Fruit fly (Drosophila melanogaster) whole organism, embryonic: ENCODE data around the gene Mtr3.

Source experiments
- Antp ChIP-seq: fragments of 200-800 bp; sonication (Bioruptor generic); optimal IDR thresholded peaks from 3 replicates; lab custom pipeline; 2016; ENCODE audit warnings: missing biosample characterization, missing genetic modification characterization
- Asciz ChIP-seq: fragments of 200-800 bp; sonication (Bioruptor generic); optimal IDR thresholded peaks from 2 replicates; lab custom pipeline; 2017; ENCODE audit warnings: missing biosample characterization, mild to moderate bottlenecking, missing genetic modification characterization, missing genetic modification reagents
- Awh ChIP-seq: fragments of 200-800 bp; sonication (Bioruptor generic); IDR thresholded peaks from 2 replicates; pipeline ENCODE4, ENCODE4 v1.3.6; 2022; ENCODE audit warnings: missing biosample characterization, missing genetic modification characterization
- Bgb ChIP-seq: fragments of 200-800 bp; sonication (Bioruptor generic); IDR thresholded peaks from 2 replicates; pipeline ENCODE4 v1.3.6; 2022; ENCODE audit warnings: missing biosample characterization, missing genetic modification characterization; ENCODE audit not compliant: partially characterized antibody
- CG11093 ChIP-seq: fragments of 200-800 bp; sonication (Bioruptor generic); IDR thresholded peaks from 3 replicates; pipeline ENCODE4 v1.3.6; 2022; ENCODE audit warnings: missing biosample characterization, missing genetic modification characterization
- CG11398 ChIP-seq: fragments of 200-800 bp; sonication (Bioruptor generic); optimal IDR thresholded peaks from 2 replicates; lab custom pipeline; 2016; ENCODE audit warnings: missing biosample characterization, missing genetic modification characterization
- CG14667 ChIP-seq: fragments of 200-800 bp; sonication (Bioruptor generic); IDR thresholded peaks from 2 replicates; pipeline ENCODE4 v1.3.6; 2022; ENCODE audit warnings: missing biosample characterization, missing genetic modification characterization
- CG15073 ChIP-seq: fragments of 200-800 bp; sonication (Bioruptor generic); optimal IDR thresholded peaks from 2 replicates; lab custom pipeline; 2016; ENCODE audit warnings: missing biosample characterization, missing genetic modification characterization
- CG2199 ChIP-seq: fragments of 200-800 bp; sonication (Bioruptor generic); IDR thresholded peaks from 3 replicates; pipeline ENCODE4 v1.3.6; 2022; ENCODE audit warnings: missing biosample characterization, missing genetic modification characterization
- CG2678 ChIP-seq: fragments of 200-800 bp; sonication (Bioruptor generic); optimal IDR thresholded peaks from 3 replicates; lab custom pipeline; 2019; ENCODE audit warnings: missing biosample characterization, mild to moderate bottlenecking, missing genetic modification characterization, moderate library complexity
- CG2712 ChIP-seq: fragments of 200-800 bp; optimal IDR thresholded peaks from 3 replicates; lab custom pipeline; 2019; ENCODE audit warnings: missing biosample characterization, mild to moderate bottlenecking, missing genetic modification characterization, moderate library complexity
- CG2875 ChIP-seq: fragments of 200-800 bp; sonication (Bioruptor generic); optimal IDR thresholded peaks from 2 replicates; lab custom pipeline; 2017; ENCODE audit warnings: missing biosample characterization, mild to moderate bottlenecking, missing genetic modification characterization, missing genetic modification reagents
- CG3281 ChIP-seq: fragments of 200-800 bp; sonication (Bioruptor generic); optimal IDR thresholded peaks from 3 replicates; lab custom pipeline; 2017; ENCODE audit warnings: missing biosample characterization, mild to moderate bottlenecking, missing genetic modification characterization
- CG3995 ChIP-seq: fragments of 200-800 bp; sonication (Bioruptor generic); optimal IDR thresholded peaks from 3 replicates; lab custom pipeline; 2016; ENCODE audit warnings: missing biosample characterization, missing genetic modification characterization
- CG4424 ChIP-seq: fragments of 200-800 bp; sonication (Bioruptor generic); optimal IDR thresholded peaks from 3 replicates; lab custom pipeline; 2016; ENCODE audit warnings: missing biosample characterization, missing genetic modification characterization
- CG4820 ChIP-seq: fragments of 200-800 bp; sonication (Bioruptor generic); optimal IDR thresholded peaks from 3 replicates; lab custom pipeline; 2016; ENCODE audit warnings: missing biosample characterization, missing genetic modification characterization
- CG8281 ChIP-seq: fragments of 200-800 bp; sonication (Bioruptor generic); optimal IDR thresholded peaks from 2 replicates; lab custom pipeline; 2018; ENCODE audit warnings: missing biosample characterization, mild to moderate bottlenecking, missing genetic modification characterization, moderate library complexity
- Dek ChIP-seq: fragments of 200-800 bp; sonication (Bioruptor generic); optimal IDR thresholded peaks from 3 replicates; lab custom pipeline; 2019; ENCODE audit warnings: missing biosample characterization, mild to moderate bottlenecking, missing genetic modification characterization, moderate library complexity
- Dp ChIP-seq: fragments of 200-800 bp; sonication (Bioruptor generic); optimal IDR thresholded peaks from 2 replicates; lab custom pipeline; 2018; ENCODE audit warnings: missing biosample characterization, mild to moderate bottlenecking, missing genetic modification characterization, moderate library complexity
- Drgx ChIP-seq: fragments of 200-800 bp; sonication (Bioruptor generic); IDR thresholded peaks from 2 replicates; pipeline ENCODE4 v1.3.6; 2022; ENCODE audit warnings: missing biosample characterization, missing genetic modification characterization
- Ets97D ChIP-seq: fragments of 200-800 bp; sonication (Bioruptor generic); optimal IDR thresholded peaks from 3 replicates; lab custom pipeline; 2016; ENCODE audit warnings: missing biosample characterization, missing genetic modification characterization
- Fer3 ChIP-seq: fragments of 200-800 bp; sonication (Bioruptor generic); optimal IDR thresholded peaks from 2 replicates; lab custom pipeline; 2018; ENCODE audit warnings: missing biosample characterization, mild to moderate bottlenecking, missing genetic modification characterization, moderate library complexity
- Gug ChIP-seq: fragments of 200-800 bp; sonication (Bioruptor generic); IDR thresholded peaks from 4 replicates; pipeline ENCODE4 v1.3.6; 2022; ENCODE audit warnings: missing biosample characterization, missing genetic modification characterization
- HLH54F ChIP-seq: fragments of 200-800 bp; sonication (Bioruptor generic); optimal IDR thresholded peaks from 3 replicates; lab custom pipeline; 2016; ENCODE audit warnings: missing biosample characterization, missing genetic modification characterization
- HmgZ ChIP-seq: fragments of 200-800 bp; sonication (Bioruptor generic); optimal IDR thresholded peaks from 2 replicates; lab custom pipeline; 2018; ENCODE audit warnings: missing biosample characterization, mild to moderate bottlenecking, missing genetic modification characterization
- Lhr ChIP-seq: fragments of 200-800 bp; sonication (Bioruptor generic); optimal IDR thresholded peaks from 3 replicates; lab custom pipeline; 2017; ENCODE audit warnings: mild to moderate bottlenecking, missing biosample characterization, missing genetic modification reagents, missing genetic modification characterization
- Max ChIP-seq: fragments of 200-800 bp; sonication (Bioruptor generic); optimal IDR thresholded peaks from 2 replicates; lab custom pipeline; 2016; ENCODE audit warnings: missing biosample characterization, mild to moderate bottlenecking, missing genetic modification characterization
- NC2α ChIP-seq: fragments of 200-800 bp; sonication (Bioruptor generic); optimal IDR thresholded peaks from 2 replicates; lab custom pipeline; 2016; ENCODE audit warnings: missing biosample characterization, missing genetic modification characterization
- NK7.1 ChIP-seq: fragments of 200-800 bp; sonication (Bioruptor generic); optimal IDR thresholded peaks from 3 replicates; lab custom pipeline; 2016; ENCODE audit warnings: missing biosample characterization, missing genetic modification characterization
- Nf-YB ChIP-seq: fragments of 200-800 bp; sonication (Bioruptor generic); optimal IDR thresholded peaks from 3 replicates; lab custom pipeline; 2019; ENCODE audit warnings: missing biosample characterization, mild to moderate bottlenecking, missing genetic modification characterization, moderate library complexity
- ac ChIP-seq: fragments of 200-800 bp; sonication (Bioruptor generic); optimal IDR thresholded peaks from 3 replicates; lab custom pipeline; 2017; ENCODE audit warnings: missing biosample characterization, mild to moderate bottlenecking, missing genetic modification characterization
- amos ChIP-seq: fragments of 200-800 bp; sonication (Bioruptor generic); IDR thresholded peaks from 2 replicates; pipeline ENCODE4 v1.3.6; 2022; ENCODE audit warnings: missing biosample characterization, missing genetic modification characterization; ENCODE audit not compliant: partially characterized antibody
- az2 ChIP-seq: fragments of 200-800 bp; sonication (Bioruptor generic); optimal IDR thresholded peaks from 3 replicates; lab custom pipeline; 2016; ENCODE audit warnings: missing biosample characterization, missing genetic modification characterization
- bab2 ChIP-seq: fragments of 200-800 bp; sonication (Bioruptor generic); optimal IDR thresholded peaks from 2 replicates; lab custom pipeline; 2016; ENCODE audit warnings: missing biosample characterization, missing genetic modification characterization
- eyg ChIP-seq: fragments of 200-800 bp; sonication (Bioruptor generic); optimal IDR thresholded peaks from 3 replicates; lab custom pipeline; 2016; ENCODE audit warnings: missing biosample characterization, missing genetic modification characterization
- fu2 ChIP-seq: fragments of 200-800 bp; sonication (Bioruptor generic); optimal IDR thresholded peaks from 2 replicates; lab custom pipeline; 2016; ENCODE audit warnings: missing biosample characterization, missing genetic modification characterization
- gcm ChIP-seq: fragments of 200-800 bp; sonication (Bioruptor generic); optimal IDR thresholded peaks from 2 replicates; lab custom pipeline; 2019; ENCODE audit warnings: missing biosample characterization, mild to moderate bottlenecking, missing genetic modification characterization, moderate library complexity
- h ChIP-seq: fragments of >200 bp; optimal IDR thresholded peaks from 2 replicates; lab custom pipeline; 2017
- lab ChIP-seq: fragments of 200-800 bp; sonication (Bioruptor generic); optimal IDR thresholded peaks from 3 replicates; lab custom pipeline; 2017; ENCODE audit warnings: missing biosample characterization, missing genetic modification characterization, mild to moderate bottlenecking, moderate library complexity, missing genetic modification reagents
- pan ChIP-seq, 4 experiments: fragments of >200 bp in 3 of 4; fragments of 200-800 bp in 1 of 4; sonication (Bioruptor generic) in 1 of 4; optimal IDR thresholded peaks in 3 of 4; IDR thresholded peaks in 1 of 4; 2 replicates each; pipeline versions ENCODE4 v1.3.6 to Lab custom; 2017 to 2022; ENCODE audit warnings: missing biosample characterization in 2 of 4, missing genetic modification characterization in 2 of 4, mixed read lengths in 1 of 4
- phol ChIP-seq: fragments of 200-800 bp; sonication (Bioruptor generic); optimal IDR thresholded peaks from 3 replicates; lab custom pipeline; 2018; ENCODE audit warnings: missing biosample characterization, mild to moderate bottlenecking, missing genetic modification characterization, moderate library complexity
- prd ChIP-seq, 3 experiments: fragments of >200 bp in 2 of 3; fragments of 200-800 bp in 1 of 3; sonication (Bioruptor generic) in 1 of 3; optimal IDR thresholded peaks in 2 of 3; IDR thresholded peaks in 1 of 3; 2 replicates in 2 of 3; 3 replicates in 1 of 3; pipeline versions ENCODE4 v1.3.6 to Lab custom; 2017 to 2022; ENCODE audit warnings: missing biosample characterization in 1 of 3, missing genetic modification characterization in 1 of 3
- pzg ChIP-seq: fragments of 200-800 bp; sonication (Bioruptor generic); optimal IDR thresholded peaks from 3 replicates; lab custom pipeline; 2018; ENCODE audit warnings: missing biosample characterization, mild to moderate bottlenecking, missing genetic modification characterization, moderate library complexity
- ranshi ChIP-seq: fragments of 200-800 bp; sonication (Bioruptor generic); IDR thresholded peaks from 2 replicates; pipeline ENCODE4 v1.3.6; 2022; ENCODE audit warnings: missing biosample characterization, missing genetic modification characterization
- repo ChIP-seq: fragments of 200-800 bp; sonication (Bioruptor generic); optimal IDR thresholded peaks from 2 replicates; lab custom pipeline; 2016; ENCODE audit warnings: missing biosample characterization, missing genetic modification characterization
- ro ChIP-seq: fragments of 200-800 bp; sonication (Bioruptor generic); IDR thresholded peaks from 2 replicates; pipeline ENCODE4 v1.3.6; 2022; ENCODE audit warnings: missing biosample characterization, missing genetic modification characterization
- sens ChIP-seq: fragments of 200-800 bp; sonication (Bioruptor generic); peaks from one replicate; lab custom pipeline; 2016; ENCODE audit warnings: missing biosample characterization, missing genetic modification characterization
- sug ChIP-seq: fragments of 200-800 bp; optimal IDR thresholded peaks from 2 replicates; lab custom pipeline; 2019; ENCODE audit warnings: missing biosample characterization, mild to moderate bottlenecking, missing genetic modification characterization, moderate library complexity

The Mtr3 gene

DNA sequence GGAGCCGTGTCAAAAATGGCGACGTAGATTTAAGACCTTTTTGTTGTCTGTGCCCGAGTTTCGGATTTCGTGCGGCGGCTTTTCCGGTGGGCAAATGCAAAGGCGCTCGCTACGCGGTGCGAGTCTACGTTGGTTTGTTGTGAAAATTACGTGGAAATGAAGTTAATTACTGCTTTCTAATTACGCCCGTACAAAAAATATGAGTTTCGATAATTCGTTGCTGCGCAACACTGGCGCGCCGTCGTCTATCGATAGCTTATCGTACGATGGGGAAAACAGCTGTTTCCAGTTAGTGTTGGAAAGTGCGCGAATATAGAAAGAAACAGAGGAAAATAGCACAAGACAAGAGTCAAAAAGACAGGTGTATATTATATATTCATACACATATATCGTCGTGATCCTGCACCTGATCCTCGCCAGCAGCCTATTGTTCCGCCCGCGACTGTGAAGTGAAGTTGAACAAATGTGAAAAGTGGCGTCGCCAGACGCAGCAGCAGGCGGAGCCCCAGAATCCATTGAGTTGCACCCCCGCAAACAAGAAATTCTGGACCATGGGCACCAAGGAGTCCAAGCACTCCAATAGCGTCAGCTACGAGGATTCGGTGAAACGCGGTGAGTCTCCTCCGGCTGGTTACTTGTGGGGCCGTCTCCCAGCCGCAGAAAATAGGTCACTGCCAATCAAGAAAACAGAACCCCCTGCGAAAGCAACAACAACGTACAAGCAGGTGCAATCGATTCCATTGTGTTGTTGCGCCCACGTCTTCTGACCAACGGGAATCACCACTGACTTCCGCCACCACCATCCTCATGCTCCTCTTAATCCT, 42.5 kb downstream of the Mtr3 start, which contains the start of the genes Rab8 and Usp32 (continued):
- TF ChIP-seq sug (tag; lab: Kevin White, UChicago) (peak; percentile 86), Asciz (GFP tag; lab: Kevin White, UChicago) (no peak), Lhr (GFP tag; lab: Kevin White, UChicago) (peak; percentile 46), CG3995 (GFP tag; lab: Kevin White, UChicago) (peak; percentile 29), Fer3 (tag; lab: Kevin White, UChicago) (no peak), NC2α (GFP tag; lab: Kevin White, UChicago) (peak; percentile 49), NK7.1 (GFP tag; lab: Kevin White, UChicago) (peak; percentile 26), pan (optimal IDR thresholded peaks at IDR 0.05; lab: Kevin White, UChicago) (no peak), pan (GFP tag; optimal IDR thresholded peaks at IDR 0.05 in 1 of 2, IDR thresholded peaks at IDR 0.05 in 1 of 2) (peak in 1 of 2 experiments; percentile 47), CG11093 (GFP tag; lab: Robert Waterston, UW) (no peak), HmgZ (peak; percentile 82), ac (GFP tag; lab: Kevin White, UChicago) (peak; percentile 5), ranshi (GFP tag; lab: Robert Waterston, UW) (no peak), CG15073 (GFP tag; lab: Kevin White, UChicago) (no peak), Bgb (GFP tag; lab: Robert Waterston, UW) (peak; percentile 89), CG14667 (GFP tag; lab: Robert Waterston, UW) (no peak), Dp (peak; percentile 43), CG8281 (tag; lab: Kevin White, UChicago) (no peak), amos (GFP tag; lab: Robert Waterston, UW) (peak; percentile 92), pzg (GFP tag; lab: Kevin White, UChicago) (peak; percentile 92), gcm (GFP tag; lab: Kevin White, UChicago) (peak; percentile 73), Antp (GFP tag; lab: Kevin White, UChicago) (peak; percentile 71), CG2678 (tag; lab: Kevin White, UChicago) (no peak), CG4424 (GFP tag; lab: Kevin White, UChicago) (peak; percentile 51), Gug (GFP tag; lab: Robert Waterston, UW) (no peak), h (lab: Kevin White, UChicago) (no peak), HLH54F (GFP tag; lab: Kevin White, UChicago) (peak; percentile 77), ro (no peak), CG2199 (peak; percentile 82; the same call in 2 of the 3 replicates), bab2 (GFP tag; lab: Kevin White, UChicago) (peak; percentile 30), az2 (GFP tag; lab: Kevin White, UChicago) (peak; percentile 34), CG11398 (peak; percentile 37), fu2 (GFP tag; lab: Kevin White, UChicago) (peak; percentile 31), CG3281 (GFP tag; lab: Kevin White, UChicago) (peak; percentile 75), Max (GFP tag; lab: Kevin White, UChicago) (peak; percentile 57), CG2875 (peak; percentile 28), phol (peak; percentile 95), Nf-YB (GFP tag; lab: Kevin White, UChicago) (peak; percentile 34), repo (peak; percentile 81), Drgx (GFP tag; lab: Robert Waterston, UW) (no peak), Awh (GFP tag; lab: Robert Waterston, UW) (no peak), CG2712 (peak; percentile 44), eyg (peak; percentile 23), Ets97D (GFP tag; lab: Kevin White, UChicago) (peak; percentile 85), sens (GFP tag; lab: Kevin White, UChicago) (peak; percentile 78), Dek (peak; percentile 30), prd (optimal IDR thresholded peaks at IDR 0.05; lab: Kevin White, UChicago) (no peak), prd (GFP tag; IDR thresholded peaks at IDR 0.05; lab: Robert Waterston, UW) (0 out of 3 replicates have a peak, but pooled peaks have one; percentile 26), CG4820 (GFP tag; lab: Kevin White, UChicago) (peak; percentile 4), lab (GFP tag; lab: Kevin White, UChicago) (peak; percentile 84)
